Fruit fly (Drosophila melanogaster) whole organism, pupa: Measurements from ENCODE around the gene CG14312.

Source experiments
- CG8159 ChIP-seq: fragments of 200-800 bp; sonication (Bioruptor generic); optimal IDR thresholded peaks from 3 replicates; lab custom pipeline; 2018; ENCODE audit warnings: missing biosample characterization, mild to moderate bottlenecking, missing genetic modification characterization, moderate library complexity
- D1 ChIP-seq: fragments of 200-800 bp; sonication (Bioruptor generic); optimal IDR thresholded peaks from 2 replicates; lab custom pipeline; 2018; ENCODE audit warnings: missing biosample characterization, mild to moderate bottlenecking, missing genetic modification characterization, moderate library complexity

dm6 chr3R:18288677-18289076 lies 5.3 kb upstream of the CG14312 start, which contains the start of gene CG7131:
- TF ChIP-seq D1: no peak
- no peak for TF ChIP-seq CG8159 (tag; lab: Kevin White, UChicago)
